Worm (Caenorhabditis elegans) whole organism, late embryonic: ENCODE data around the gene C27D8.2.

Experiments
- ceh-24 ChIP-seq: sonication (generic microtip); optimal IDR thresholded peaks from 2 replicates; lab custom pipeline; 2016; ENCODE audit warnings: mild to moderate bottlenecking, missing genetic modification characterization, missing compliant biosample characterization
- ets-4 ChIP-seq: sonication (generic microtip); optimal IDR thresholded peaks from 2 replicates; lab custom pipeline; 2016; ENCODE audit warnings: missing genetic modification characterization, missing compliant biosample characterization
- fkh-6 ChIP-seq: sonication (generic microtip); optimal IDR thresholded peaks from 2 replicates; lab custom pipeline; 2016; ENCODE audit warnings: missing genetic modification characterization, missing compliant biosample characterization
- hlh-30 ChIP-seq: sonication (generic microtip); optimal IDR thresholded peaks from 2 replicates; lab custom pipeline; 2017; ENCODE audit warnings: antibody characterized with exemption, missing genetic modification characterization, missing compliant biosample characterization; ENCODE audit not compliant: insufficient read depth
- hlh-8 ChIP-seq: sonication (generic microtip); optimal IDR thresholded peaks from 2 replicates; lab custom pipeline; 2016; ENCODE audit warnings: missing genotype, missing genetic modification characterization, missing compliant biosample characterization
- madf-2 ChIP-seq: sonication (generic microtip); optimal IDR thresholded peaks from 2 replicates; lab custom pipeline; 2017; ENCODE audit warnings: missing genetic modification characterization, missing compliant biosample characterization
- pha-4 ChIP-seq: fragments of 150-350 bp; optimal IDR thresholded peaks from 2 replicates; lab custom pipeline; 2018; ENCODE audit warnings: missing biosample characterization, missing genetic modification reagents, missing genetic modification characterization

DNA sequence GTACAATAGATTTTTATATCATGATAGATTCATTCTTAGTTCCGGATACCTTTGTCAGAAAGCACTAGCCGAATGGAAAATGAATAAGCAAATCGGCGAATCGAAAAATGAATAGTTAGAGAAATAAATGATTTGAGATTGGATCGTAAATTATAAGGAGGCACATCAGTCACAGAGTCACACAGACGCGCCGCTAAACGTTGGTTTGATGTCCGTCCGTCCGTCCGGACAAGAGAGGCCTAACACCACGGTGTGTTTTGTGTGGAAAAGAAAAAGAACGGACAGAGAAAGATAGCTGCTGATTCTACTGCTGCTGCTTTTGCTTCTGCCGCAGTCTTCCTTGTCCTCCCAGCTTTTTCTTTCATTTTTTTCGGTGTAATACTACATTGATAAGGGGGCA, 10.1 kb upstream of the C27D8.2 start:
- no peak for TF ChIP-seq madf-2 (tag; lab: Kevin White, UChicago)
- no peak for TF ChIP-seq hlh-8 (tag; lab: Kevin White, UChicago)
- TF ChIP-seq ceh-24 = no peak
- TF ChIP-seq pha-4 (tag; lab: Kevin White, UChicago) = no peak
- no peak for TF ChIP-seq ets-4 (tag; lab: Kevin White, UChicago)
- TF ChIP-seq fkh-6 (tag; lab: Kevin White, UChicago) = no peak
- no peak for TF ChIP-seq hlh-30 (tag; lab: Kevin White, UChicago)
